Fruit fly (Drosophila melanogaster) whole organism, adult: Measurements from ENCODE around the gene CG34043.

Experiments
- CG12768 ChIP-seq: fragments of 200-800 bp; sonication (Bioruptor generic); optimal IDR thresholded peaks from 2 replicates; lab custom pipeline; 2017; ENCODE audit warnings: missing biosample characterization, missing genetic modification characterization, mild to moderate bottlenecking, moderate library complexity, missing genetic modification reagents
- CG14711 ChIP-seq: fragments of 200-800 bp; sonication (Bioruptor generic); optimal IDR thresholded peaks from 2 replicates; lab custom pipeline; 2018; ENCODE audit warnings: missing biosample characterization, mild to moderate bottlenecking, missing genetic modification characterization, moderate library complexity
- CG1620 ChIP-seq: fragments of 200-800 bp; sonication (Bioruptor generic); optimal IDR thresholded peaks from 2 replicates; lab custom pipeline; 2016; ENCODE audit warnings: missing biosample characterization, missing genetic modification characterization
- CG5204 ChIP-seq: fragments of 200-800 bp; sonication (Bioruptor generic); optimal IDR thresholded peaks from 2 replicates; lab custom pipeline; 2016; ENCODE audit warnings: missing biosample characterization, missing genetic modification characterization
- bab1 ChIP-seq: fragments of 200-800 bp; sonication (Bioruptor generic); optimal IDR thresholded peaks from 3 replicates; lab custom pipeline; 2019; ENCODE audit warnings: missing biosample characterization, mild to moderate bottlenecking, missing genetic modification characterization, moderate library complexity
- cnc ChIP-seq, 2 experiments: fragments of >200 bp; optimal IDR thresholded peaks; 2 replicates each; lab custom pipeline; 2017
- kay ChIP-seq: fragments of 200-800 bp; sonication (Bioruptor generic); peaks from one replicate; lab custom pipeline; 2016; ENCODE audit warnings: missing biosample characterization, missing genetic modification characterization, borderline replicate concordance

DNA sequence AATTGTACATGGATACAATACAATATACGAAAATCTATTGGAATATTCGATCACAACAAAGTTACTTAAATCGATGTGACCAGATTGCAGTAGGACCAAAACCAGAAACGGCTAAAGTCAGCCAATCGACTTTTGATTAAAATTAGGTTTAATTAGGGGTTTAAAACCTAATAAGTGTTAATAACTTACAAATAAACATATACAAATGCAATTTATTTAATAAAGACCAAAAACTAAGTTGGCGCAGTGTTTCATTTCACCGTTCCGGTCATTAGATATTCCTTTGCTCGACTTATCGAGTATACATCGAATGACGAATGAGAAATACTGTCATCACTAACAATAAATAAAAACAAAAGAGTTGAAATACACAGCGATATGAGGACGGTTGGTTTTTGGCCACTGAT is 30.2 kb downstream of the CG34043 start, which contains the start of the genes bsk and CG31717:
- TF ChIP-seq kay (GFP tag; lab: Kevin White, UChicago) (peak; percentile 98), CG1620 (GFP tag; lab: Kevin White, UChicago) (no peak), CG5204 (GFP tag; lab: Kevin White, UChicago) (no peak), bab1 (GFP tag; lab: Kevin White, UChicago) (peak; percentile 51), cnc (optimal IDR thresholded peaks at IDR 0.05; lab: Kevin White, UChicago) (no peak), CG12768 (GFP tag; lab: Kevin White, UChicago) (no peak), CG14711 (tag; lab: Kevin White, UChicago) (peak; percentile 25)
